Fruit fly (Drosophila melanogaster) whole organism, embryonic: ENCODE data around the gene CG4313.

Experiments used
- Antp ChIP-seq: fragments of 200-800 bp; sonication (Bioruptor generic); optimal IDR thresholded peaks from 3 replicates; lab custom pipeline; 2016; ENCODE audit warnings: missing biosample characterization, missing genetic modification characterization
- Asciz ChIP-seq: fragments of 200-800 bp; sonication (Bioruptor generic); optimal IDR thresholded peaks from 2 replicates; lab custom pipeline; 2017; ENCODE audit warnings: missing biosample characterization, mild to moderate bottlenecking, missing genetic modification characterization, missing genetic modification reagents
- BEAF-32 ChIP-seq: fragments of 200-800 bp; sonication (Bioruptor generic); optimal IDR thresholded peaks from 3 replicates; lab custom pipeline; 2017; ENCODE audit warnings: missing biosample characterization, missing genetic modification characterization, mild to moderate bottlenecking, moderate library complexity, missing genetic modification reagents
- CG10979 ChIP-seq: fragments of 200-800 bp; sonication (Bioruptor generic); optimal IDR thresholded peaks from 2 replicates; lab custom pipeline; 2018; ENCODE audit warnings: missing biosample characterization, mild to moderate bottlenecking, missing genetic modification characterization, moderate library complexity
- CG11093 ChIP-seq: fragments of 200-800 bp; sonication (Bioruptor generic); IDR thresholded peaks from 3 replicates; pipeline ENCODE4 v1.3.6; 2022; ENCODE audit warnings: missing biosample characterization, missing genetic modification characterization
- CG11504 ChIP-seq: fragments of 200-800 bp; sonication (Bioruptor generic); optimal IDR thresholded peaks from 3 replicates; lab custom pipeline; 2019; ENCODE audit warnings: missing biosample characterization, mild to moderate bottlenecking, missing genetic modification characterization, moderate library complexity
- CG12104 ChIP-seq: fragments of 200-800 bp; sonication (Bioruptor generic); optimal IDR thresholded peaks from 3 replicates; lab custom pipeline; 2016; ENCODE audit warnings: missing biosample characterization, missing genetic modification characterization
- CG12219 ChIP-seq: fragments of 200-800 bp; sonication (Bioruptor generic); optimal IDR thresholded peaks from 3 replicates; lab custom pipeline; 2018; ENCODE audit warnings: missing biosample characterization, mild to moderate bottlenecking, missing genetic modification characterization
- CG17385 ChIP-seq: fragments of 200-800 bp; sonication (Bioruptor generic); optimal IDR thresholded peaks from 3 replicates; lab custom pipeline; 2018; ENCODE audit warnings: missing biosample characterization, mild to moderate bottlenecking, missing genetic modification characterization
- CG1792 ChIP-seq: fragments of 200-800 bp; sonication (Bioruptor generic); optimal IDR thresholded peaks from 2 replicates; lab custom pipeline; 2016; ENCODE audit warnings: missing biosample characterization, missing genetic modification characterization
- CG18599 ChIP-seq: fragments of 200-800 bp; sonication (Bioruptor generic); optimal IDR thresholded peaks from 3 replicates; lab custom pipeline; 2017; ENCODE audit warnings: missing biosample characterization, missing genetic modification characterization, mild to moderate bottlenecking, moderate library complexity, missing genetic modification reagents
- CG2116 ChIP-seq: fragments of 200-800 bp; sonication (Bioruptor generic); optimal IDR thresholded peaks from 3 replicates; lab custom pipeline; 2018; ENCODE audit warnings: missing biosample characterization, mild to moderate bottlenecking, missing genetic modification characterization
- CG2875 ChIP-seq: fragments of 200-800 bp; sonication (Bioruptor generic); optimal IDR thresholded peaks from 2 replicates; lab custom pipeline; 2017; ENCODE audit warnings: missing biosample characterization, mild to moderate bottlenecking, missing genetic modification characterization, missing genetic modification reagents
- CG2889 ChIP-seq: fragments of 200-800 bp; sonication (Bioruptor generic); IDR thresholded peaks from 3 replicates; pipeline ENCODE4 v1.3.6; 2022; ENCODE audit warnings: missing biosample characterization, missing genetic modification characterization
- CG31388 ChIP-seq: fragments of 200-800 bp; sonication (Bioruptor generic); optimal IDR thresholded peaks from 2 replicates; lab custom pipeline; 2016; ENCODE audit warnings: missing biosample characterization, missing genetic modification characterization
- CG4282 ChIP-seq: fragments of 200-800 bp; sonication (Bioruptor generic); optimal IDR thresholded peaks from 2 replicates; lab custom pipeline; 2016; ENCODE audit warnings: missing biosample characterization, missing genetic modification characterization
- CG6683 ChIP-seq: fragments of 200-800 bp; sonication (Bioruptor generic); optimal IDR thresholded peaks from 2 replicates; lab custom pipeline; 2017; ENCODE audit warnings: missing biosample characterization, mild to moderate bottlenecking, missing genetic modification characterization, missing genetic modification reagents
- CG7987 ChIP-seq: fragments of 200-800 bp; sonication (Bioruptor generic); optimal IDR thresholded peaks from 2 replicates; lab custom pipeline; 2018; ENCODE audit warnings: missing biosample characterization, mild to moderate bottlenecking, missing genetic modification characterization, moderate library complexity
- CG9797 ChIP-seq: fragments of 200-800 bp; sonication (Bioruptor generic); optimal IDR thresholded peaks from 3 replicates; lab custom pipeline; 2018; ENCODE audit warnings: missing biosample characterization, mild to moderate bottlenecking, missing genetic modification characterization
- Doc2 ChIP-seq: fragments of 200-800 bp; sonication (Bioruptor generic); IDR thresholded peaks from 2 replicates; pipeline ENCODE4 v1.3.6; 2022; ENCODE audit warnings: missing biosample characterization, missing genetic modification characterization
- Drgx ChIP-seq: fragments of 200-800 bp; sonication (Bioruptor generic); IDR thresholded peaks from 2 replicates; pipeline ENCODE4 v1.3.6; 2022; ENCODE audit warnings: missing biosample characterization, missing genetic modification characterization
- Fer2 ChIP-seq: fragments of 200-800 bp; sonication (Bioruptor generic); optimal IDR thresholded peaks from 2 replicates; lab custom pipeline; 2018; ENCODE audit warnings: missing biosample characterization, mild to moderate bottlenecking, missing genetic modification characterization, moderate library complexity
- Hey ChIP-seq: fragments of 200-800 bp; sonication (Bioruptor generic); optimal IDR thresholded peaks from 3 replicates; lab custom pipeline; 2018; ENCODE audit warnings: missing biosample characterization, mild to moderate bottlenecking, missing genetic modification characterization
- Hmr ChIP-seq: fragments of 200-800 bp; sonication (Bioruptor generic); optimal IDR thresholded peaks from 3 replicates; lab custom pipeline; 2017; ENCODE audit warnings: mild to moderate bottlenecking, missing biosample characterization, missing genetic modification reagents, missing genetic modification characterization
- Hr3 ChIP-seq: fragments of 200-800 bp; sonication (Bioruptor generic); optimal IDR thresholded peaks from 3 replicates; lab custom pipeline; 2016; ENCODE audit warnings: missing biosample characterization, missing genetic modification characterization
- Hr78 ChIP-seq, 2 experiments: fragments of 200-800 bp in 1 of 2; fragments of >200 bp in 1 of 2; sonication (Bioruptor generic) in 1 of 2; optimal IDR thresholded peaks; 2 replicates each; lab custom pipeline; 2017 to 2019; ENCODE audit warnings: missing biosample characterization in 2 of 2, missing genetic modification characterization in 2 of 2, mild to moderate bottlenecking in 1 of 2, moderate library complexity in 1 of 2
- Jarid2 ChIP-seq: fragments of 200-800 bp; sonication (Bioruptor generic); optimal IDR thresholded peaks from 3 replicates; lab custom pipeline; 2017; ENCODE audit warnings: mild to moderate bottlenecking, missing biosample characterization, missing genetic modification reagents, missing genetic modification characterization
- Nf-YC ChIP-seq: fragments of 200-800 bp; optimal IDR thresholded peaks from 3 replicates; lab custom pipeline; 2019; ENCODE audit warnings: missing biosample characterization, mild to moderate bottlenecking, missing genetic modification characterization, moderate library complexity
- Poxn ChIP-seq: fragments of 200-800 bp; sonication (Bioruptor generic); IDR thresholded peaks from 2 replicates; pipeline ENCODE4 v1.3.6; 2022; ENCODE audit warnings: missing biosample characterization, missing genetic modification characterization
- Side ChIP-seq: fragments of 200-800 bp; sonication (Bioruptor generic); optimal IDR thresholded peaks from 2 replicates; lab custom pipeline; 2016; ENCODE audit warnings: missing biosample characterization, missing genetic modification characterization
- Sox102F ChIP-seq: fragments of 200-800 bp; sonication (Bioruptor generic); optimal IDR thresholded peaks from 2 replicates; lab custom pipeline; 2018; ENCODE audit warnings: missing biosample characterization, mild to moderate bottlenecking, missing genetic modification characterization, moderate library complexity
- Ssrp ChIP-seq: fragments of 200-800 bp; sonication (Bioruptor generic); optimal IDR thresholded peaks from 2 replicates; lab custom pipeline; 2018; ENCODE audit warnings: missing biosample characterization, mild to moderate bottlenecking, missing genetic modification characterization, moderate library complexity
- Vsx1 ChIP-seq: fragments of 200-800 bp; sonication (Bioruptor generic); optimal IDR thresholded peaks from 2 replicates; lab custom pipeline; 2017; ENCODE audit warnings: missing biosample characterization, mild to moderate bottlenecking, missing genetic modification characterization, missing genetic modification reagents
- ab ChIP-seq: fragments of 200-800 bp; sonication (Bioruptor generic); optimal IDR thresholded peaks from 2 replicates; lab custom pipeline; 2016; ENCODE audit warnings: missing biosample characterization, missing genetic modification characterization
- aop ChIP-seq: fragments of 200-800 bp; sonication (Bioruptor generic); IDR thresholded peaks from 2 replicates; pipeline ENCODE4 v1.3.6; 2022; ENCODE audit warnings: missing biosample characterization, missing genetic modification characterization
- cas ChIP-seq: fragments of 200-800 bp; sonication (Bioruptor generic); IDR thresholded peaks from 2 replicates; pipeline ENCODE4 v1.3.6; 2022; ENCODE audit warnings: missing biosample characterization, missing genetic modification characterization
- dati ChIP-seq: fragments of 200-800 bp; sonication (Bioruptor generic); IDR thresholded peaks from 2 replicates; pipeline ENCODE4 v1.3.6; 2022; ENCODE audit warnings: missing biosample characterization, missing genetic modification characterization
- jing ChIP-seq: fragments of 200-800 bp; sonication (Bioruptor generic); optimal IDR thresholded peaks from 2 replicates; lab custom pipeline; 2018; ENCODE audit warnings: missing biosample characterization, mild to moderate bottlenecking, missing genetic modification characterization
- kni ChIP-seq: fragments of 200-800 bp; sonication (Bioruptor generic); optimal IDR thresholded peaks from 3 replicates; lab custom pipeline; 2017; ENCODE audit warnings: mild to moderate bottlenecking, missing biosample characterization, missing genetic modification reagents, missing genetic modification characterization
- luna ChIP-seq: fragments of 200-800 bp; sonication (Bioruptor generic); optimal IDR thresholded peaks from 2 replicates; lab custom pipeline; 2016; ENCODE audit warnings: missing biosample characterization, missing genetic modification characterization
- maf-S ChIP-seq: fragments of 200-800 bp; sonication (Bioruptor generic); optimal IDR thresholded peaks from 2 replicates; lab custom pipeline; 2016; ENCODE audit warnings: missing biosample characterization, missing genetic modification characterization
- nerfin-1 ChIP-seq: fragments of 200-800 bp; sonication (Bioruptor generic); optimal IDR thresholded peaks from 3 replicates; lab custom pipeline; 2019; ENCODE audit warnings: missing biosample characterization, mild to moderate bottlenecking, missing genetic modification characterization, moderate library complexity
- nmo ChIP-seq: fragments of 200-800 bp; sonication (Bioruptor generic); optimal IDR thresholded peaks from 2 replicates; lab custom pipeline; 2018; ENCODE audit warnings: missing biosample characterization, mild to moderate bottlenecking, missing genetic modification characterization, moderate library complexity
- peb ChIP-seq: fragments of 200-800 bp; sonication (Bioruptor generic); IDR thresholded peaks from 2 replicates; pipeline ENCODE4 v1.3.6; 2022; ENCODE audit warnings: missing biosample characterization, missing genetic modification characterization
- sim ChIP-seq: fragments of 200-800 bp; sonication (Bioruptor generic); IDR thresholded peaks from 2 replicates; pipeline ENCODE4 v1.3.6; 2022; ENCODE audit warnings: missing biosample characterization, missing genetic modification characterization
- sug ChIP-seq: fragments of 200-800 bp; optimal IDR thresholded peaks from 2 replicates; lab custom pipeline; 2019; ENCODE audit warnings: missing biosample characterization, mild to moderate bottlenecking, missing genetic modification characterization, moderate library complexity
- tll ChIP-seq, 2 experiments: fragments of 200-800 bp in 1 of 2; fragments of >200 bp in 1 of 2; sonication (Bioruptor generic) in 1 of 2; optimal IDR thresholded peaks; 2 replicates each; lab custom pipeline; 2017 to 2019; ENCODE audit warnings: missing biosample characterization in 2 of 2, missing genetic modification characterization in 2 of 2, mild to moderate bottlenecking in 1 of 2, moderate library complexity in 1 of 2
- vvl ChIP-seq: fragments of 200-800 bp; sonication (Bioruptor generic); IDR thresholded peaks from 2 replicates; pipeline ENCODE4 v1.3.6; 2022; ENCODE audit warnings: missing biosample characterization, missing genetic modification characterization
- zen ChIP-seq: fragments of 200-800 bp; sonication (Bioruptor generic); optimal IDR thresholded peaks from 3 replicates; lab custom pipeline; 2018; ENCODE audit warnings: missing biosample characterization, mild to moderate bottlenecking, missing genetic modification characterization, moderate library complexity
- zfh2 ChIP-seq: fragments of 200-800 bp; sonication (Bioruptor generic); optimal IDR thresholded peaks from 2 replicates; lab custom pipeline; 2016; ENCODE audit warnings: missing biosample characterization, missing genetic modification characterization

Gene CG4313

DNA sequence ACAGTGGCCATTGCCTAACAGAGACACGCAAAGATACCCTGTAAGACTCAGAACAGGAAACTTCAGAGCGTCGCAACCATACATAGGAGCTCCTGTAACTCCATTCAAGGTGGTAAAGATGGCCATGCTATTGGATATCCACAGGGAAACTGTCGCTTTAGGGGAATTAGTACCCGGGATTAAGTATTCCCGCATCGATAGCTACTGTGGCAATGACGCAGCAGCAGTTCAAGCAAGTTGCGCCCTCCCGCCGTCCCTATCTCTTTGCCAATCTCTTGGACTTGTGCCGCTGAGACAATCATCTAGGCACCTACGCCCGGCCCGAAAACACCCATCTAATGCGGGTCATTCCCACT lies 29.0 kb downstream of the CG4313 start (continued):
- TF ChIP-seq CG11504 (tag; lab: Kevin White, UChicago) (peak; percentile 74), CG2889 (GFP tag; lab: Robert Waterston, UW) (no peak), sim (GFP tag; lab: Robert Waterston, UW) (no peak), Ssrp (tag; lab: Kevin White, UChicago) (peak; percentile 19), CG11093 (GFP tag; lab: Robert Waterston, UW) (peak; percentile 62; the same call in 2 of the 3 replicates), CG12104 (GFP tag; lab: Kevin White, UChicago) (peak; percentile 9), Jarid2 (GFP tag; lab: Kevin White, UChicago) (peak; percentile 11), Sox102F (GFP tag; lab: Kevin White, UChicago) (peak; percentile 48), vvl (GFP tag; lab: Robert Waterston, UW) (peak; percentile 80), CG12219 (peak; percentile 48), Hr78 (GFP tag; optimal IDR thresholded peaks at IDR 0.05; lab: Kevin White, UChicago) (peak in 1 of 2 experiments; percentile 24), peb (0 out of 2 replicates have a peak, but pooled peaks have one; percentile 33), sug (peak; percentile 66), BEAF-32 (GFP tag; lab: Kevin White, UChicago) (no peak), maf-S (GFP tag; lab: Kevin White, UChicago) (peak; percentile 54), CG4282 (no peak), Antp (GFP tag; lab: Kevin White, UChicago) (peak; percentile 81), Hr3 (GFP tag; lab: Kevin White, UChicago) (peak; percentile 11), CG7987 (GFP tag; lab: Kevin White, UChicago) (peak; percentile 42), luna (GFP tag; lab: Kevin White, UChicago) (peak; percentile 20), CG2116 (GFP tag; lab: Kevin White, UChicago) (no peak), Doc2 (peak; percentile 14; the same call in 1 of the 2 replicates), nmo (GFP tag; lab: Kevin White, UChicago) (peak; percentile 52), CG9797 (GFP tag; lab: Kevin White, UChicago) (no peak), dati (no peak), Vsx1 (GFP tag; lab: Kevin White, UChicago) (no peak), kni (GFP tag; lab: Kevin White, UChicago) (peak; percentile 42), Hmr (GFP tag; lab: Kevin White, UChicago) (peak; percentile 65), aop (GFP tag; lab: Robert Waterston, UW) (no peak), ab (peak; percentile 30), tll (GFP tag; optimal IDR thresholded peaks at IDR 0.05; lab: Kevin White, UChicago) (no peak), Drgx (GFP tag; lab: Robert Waterston, UW) (peak; percentile 80), Nf-YC (tag; lab: Kevin White, UChicago) (peak; percentile 65), nerfin-1 (peak; percentile 18), CG6683 (GFP tag; lab: Kevin White, UChicago) (peak; percentile 46), jing (no peak), zen (peak; percentile 20), Fer2 (tag; lab: Kevin White, UChicago) (peak; percentile 33), CG18599 (GFP tag; lab: Kevin White, UChicago) (peak; percentile 80), CG17385 (GFP tag; lab: Kevin White, UChicago) (peak; percentile 53), zfh2 (peak; percentile 73), CG10979 (tag; lab: Kevin White, UChicago) (peak; percentile 43), Side (GFP tag; lab: Kevin White, UChicago) (peak; percentile 76), CG1792 (GFP tag; lab: Kevin White, UChicago) (peak; percentile 25), cas (GFP tag; lab: Robert Waterston, UW) (0 out of 2 replicates have a peak, but pooled peaks have one; percentile 53), CG31388 (GFP tag; lab: Kevin White, UChicago) (no peak), CG2875 (peak; percentile 8), Hey (peak; percentile 2), Asciz (GFP tag; lab: Kevin White, UChicago) (no peak), Poxn (peak; percentile 22; the same call in 1 of the 2 replicates)
